Fruit fly (Drosophila melanogaster) whole organism, wandering third instar larva: ENCODE data around the gene CG15533.

Experiments
- Abd-B ChIP-seq: fragments of >200 bp; optimal IDR thresholded peaks from 2 replicates; lab custom pipeline; 2017; ENCODE audit warnings: missing biosample characterization, missing genetic modification characterization
- CG9705 ChIP-seq: fragments of 200-800 bp; sonication (Bioruptor generic); optimal IDR thresholded peaks from 2 replicates; lab custom pipeline; 2018; ENCODE audit warnings: missing biosample characterization, mild to moderate bottlenecking, missing genetic modification characterization
- CrebA ChIP-seq: fragments of 200-800 bp; sonication (Bioruptor generic); optimal IDR thresholded peaks from 2 replicates; lab custom pipeline; 2016; ENCODE audit warnings: missing biosample characterization, mild to moderate bottlenecking, missing genetic modification characterization, borderline replicate concordance
- Dfd ChIP-seq: fragments of >200 bp; optimal IDR thresholded peaks from 2 replicates; lab custom pipeline; 2017; ENCODE audit warnings: missing biosample characterization, missing genetic modification characterization
- Dif ChIP-seq: fragments of 200-275, 200-300 bp; sonication (Bioruptor generic); optimal IDR thresholded peaks from 2 replicates; lab custom pipeline; 2018; ENCODE audit warnings: missing biosample characterization, missing genetic modification characterization; ENCODE audit not compliant: partially characterized antibody
- GATAd ChIP-seq: sonication (Bioruptor generic); optimal IDR thresholded peaks from 2 replicates; lab custom pipeline; 2016; ENCODE audit warnings: missing biosample characterization, missing genetic modification characterization
- HLH106 ChIP-seq: fragments of 200-800 bp; optimal IDR thresholded peaks from 3 replicates; lab custom pipeline; 2019; ENCODE audit warnings: missing biosample characterization, mild to moderate bottlenecking, missing genetic modification characterization, moderate library complexity
- Hnf4 ChIP-seq: fragments of 200-800 bp; sonication (Bioruptor generic); optimal IDR thresholded peaks from 2 replicates; lab custom pipeline; 2016; ENCODE audit warnings: missing biosample characterization, mild to moderate bottlenecking, missing genetic modification characterization
- Hr83 ChIP-seq: fragments of 200-300 bp; sonication (Bioruptor generic); optimal IDR thresholded peaks from 2 replicates; lab custom pipeline; 2016; ENCODE audit warnings: missing biosample characterization, mild to moderate bottlenecking, missing genetic modification characterization, moderate library complexity; ENCODE audit not compliant: poor library complexity, severe bottlenecking
- Jra ChIP-seq: sonication (Bioruptor generic); optimal IDR thresholded peaks from 2 replicates; lab custom pipeline; 2016; ENCODE audit warnings: missing biosample characterization, missing genetic modification characterization
- Mio ChIP-seq: sonication (Bioruptor generic); optimal IDR thresholded peaks from 2 replicates; lab custom pipeline; 2016; ENCODE audit warnings: missing biosample characterization, missing genetic modification characterization
- OdsH ChIP-seq: fragments of 200-800 bp; sonication (Bioruptor generic); optimal IDR thresholded peaks from 2 replicates; lab custom pipeline; 2016; ENCODE audit warnings: missing biosample characterization, mild to moderate bottlenecking, missing genetic modification characterization
- Rel ChIP-seq, 2 experiments: fragments of 200-800 bp; sonication (Bioruptor generic) in 1 of 2; optimal IDR thresholded peaks; 2 replicates in 1 of 2; 3 replicates in 1 of 2; lab custom pipeline; 2016 to 2019; ENCODE audit warnings: mild to moderate bottlenecking in 2 of 2, missing biosample characterization in 2 of 2, missing genetic modification characterization in 2 of 2, moderate library complexity in 1 of 2
- Sp1 ChIP-seq: fragments of 200-800 bp; sonication (Bioruptor generic); optimal IDR thresholded peaks from 3 replicates; lab custom pipeline; 2019; ENCODE audit warnings: missing biosample characterization, mild to moderate bottlenecking, missing genetic modification characterization, moderate library complexity
- Vsx2 ChIP-seq: fragments of 200-300, 225-300 bp; sonication (Bioruptor generic); optimal IDR thresholded peaks from 2 replicates; lab custom pipeline; 2018; ENCODE audit warnings: missing biosample characterization, missing genetic modification characterization; ENCODE audit not compliant: partially characterized antibody
- br ChIP-seq: fragments of 200-800 bp; sonication (Bioruptor generic); optimal IDR thresholded peaks from 2 replicates; lab custom pipeline; 2016; ENCODE audit warnings: missing biosample characterization, missing genetic modification characterization
- brk ChIP-seq: fragments of 200-800 bp; sonication (Bioruptor generic); optimal IDR thresholded peaks from 2 replicates; lab custom pipeline; 2016; ENCODE audit warnings: missing biosample characterization, mild to moderate bottlenecking, missing genetic modification characterization
- dl ChIP-seq, 2 experiments: fragments of 175-275, 200-275 bp in 1 of 2; fragments of 200-275 bp in 1 of 2; sonication (Bioruptor generic); optimal IDR thresholded peaks; lab custom pipeline; 2018; ENCODE audit warnings: mild to moderate bottlenecking in 2 of 2, missing biosample characterization in 2 of 2, missing genetic modification characterization in 2 of 2, moderate library complexity in 2 of 2; ENCODE audit not compliant: partially characterized antibody in 2 of 2, insufficient read depth in 1 of 2
- dmrt93B ChIP-seq: fragments of 200-800 bp; sonication (Bioruptor generic); optimal IDR thresholded peaks from 2 replicates; lab custom pipeline; 2018; ENCODE audit warnings: missing biosample characterization, mild to moderate bottlenecking, missing genetic modification characterization
- dsf ChIP-seq: sonication (Bioruptor generic); optimal IDR thresholded peaks from 2 replicates; lab custom pipeline; 2016; ENCODE audit warnings: missing biosample characterization, missing genetic modification characterization, borderline replicate concordance
- foxo ChIP-seq, 2 experiments: fragments of 200-800 bp; sonication (Bioruptor generic); optimal IDR thresholded peaks; 2 replicates in 1 of 2; 3 replicates in 1 of 2; lab custom pipeline; 2016 to 2017; ENCODE audit warnings: missing biosample characterization in 2 of 2, missing genetic modification characterization in 2 of 2
- fru ChIP-seq: fragments of 200-800 bp; sonication (Bioruptor generic); optimal IDR thresholded peaks from 3 replicates; lab custom pipeline; 2016; ENCODE audit warnings: missing biosample characterization, mild to moderate bottlenecking, missing genetic modification characterization
- h ChIP-seq: fragments of 200-800 bp; sonication (Bioruptor generic); optimal IDR thresholded peaks from 3 replicates; lab custom pipeline; 2016; ENCODE audit warnings: missing biosample characterization, mild to moderate bottlenecking, missing genetic modification characterization
- jim ChIP-seq: fragments of 175-275, 200-325 bp; sonication (Bioruptor generic); optimal IDR thresholded peaks from 2 replicates; lab custom pipeline; 2016; ENCODE audit warnings: missing biosample characterization, mild to moderate bottlenecking, missing genetic modification characterization
- lola ChIP-seq: fragments of >200 bp; optimal IDR thresholded peaks from 2 replicates; lab custom pipeline; 2017; ENCODE audit warnings: missing biosample characterization, missing genetic modification characterization
- pan ChIP-seq: fragments of >200 bp; optimal IDR thresholded peaks from 2 replicates; lab custom pipeline; 2017
- psq ChIP-seq: fragments of 200-800 bp; sonication (Bioruptor generic); optimal IDR thresholded peaks from 3 replicates; lab custom pipeline; 2017; ENCODE audit warnings: missing biosample characterization, mild to moderate bottlenecking, missing genetic modification characterization, moderate library complexity
- rgr ChIP-seq: fragments of 200-800 bp; sonication (Bioruptor generic); optimal IDR thresholded peaks from 3 replicates; lab custom pipeline; 2016; ENCODE audit warnings: missing biosample characterization, mild to moderate bottlenecking, missing genetic modification characterization
- sage ChIP-seq: fragments of 200-800 bp; sonication (Bioruptor generic); optimal IDR thresholded peaks from 2 replicates; lab custom pipeline; 2016; ENCODE audit warnings: missing biosample characterization, mild to moderate bottlenecking, missing genetic modification characterization
- sv ChIP-seq: fragments of 200-800 bp; sonication (Bioruptor generic); optimal IDR thresholded peaks from 3 replicates; lab custom pipeline; 2016; ENCODE audit warnings: missing biosample characterization, missing genetic modification characterization
- tai ChIP-seq: sonication (Bioruptor generic); optimal IDR thresholded peaks from 2 replicates; lab custom pipeline; 2016; ENCODE audit warnings: missing biosample characterization, missing genetic modification characterization
- usp ChIP-seq: fragments of >200 bp; optimal IDR thresholded peaks from 2 replicates; lab custom pipeline; 2017; ENCODE audit warnings: missing biosample characterization, missing genetic modification characterization
- woc ChIP-seq: sonication (Bioruptor generic); optimal IDR thresholded peaks from 2 replicates; lab custom pipeline; 2016; ENCODE audit warnings: missing biosample characterization, mild to moderate bottlenecking, missing genetic modification characterization

The CG15533 gene

dm6 chr3R:30470690-30471089 is 42.1 kb downstream of the CG15533 start:
- no peak for TF ChIP-seq Vsx2
- TF ChIP-seq dl (GFP tag; optimal IDR thresholded peaks at IDR 0.05; lab: Kevin White, UChicago; ENCODE audit: insufficient read depth in 1 of 2, partially characterized antibody in 2 of 2): no peak
- no peak for TF ChIP-seq foxo (GFP tag; optimal IDR thresholded peaks at IDR 0.05; lab: Kevin White, UChicago)
- no peak for TF ChIP-seq Jra (GFP tag; lab: Kevin White, UChicago)
- no peak for TF ChIP-seq h
- TF ChIP-seq lola (GFP tag; lab: Kevin White, UChicago): no peak
- no peak for TF ChIP-seq Hnf4 (GFP tag; lab: Kevin White, UChicago)
- no peak for TF ChIP-seq OdsH (GFP tag; lab: Kevin White, UChicago)
- TF ChIP-seq psq (GFP tag; lab: Kevin White, UChicago): no peak
- no peak for TF ChIP-seq br
- TF ChIP-seq jim (GFP tag; lab: Kevin White, UChicago): no peak
- no peak for TF ChIP-seq Dfd (GFP tag; lab: Kevin White, UChicago)
- no peak for TF ChIP-seq CG9705 (GFP tag; lab: Kevin White, UChicago)
- no peak for TF ChIP-seq CrebA (GFP tag; lab: Kevin White, UChicago)

- no peak for TF ChIP-seq Mio (GFP tag; lab: Kevin White, UChicago)
Measured at dm6 chr3R:30472331-30472730, 43.7 kb downstream of the CG15533 start.

dm6 chr3R:30474667-30475213 is 46.1 kb downstream of the CG15533 start:
- TF ChIP-seq tai (GFP tag; lab: Kevin White, UChicago) (no peak), rgr (GFP tag; lab: Kevin White, UChicago) (no peak), psq (GFP tag; lab: Kevin White, UChicago) (no peak), foxo (GFP tag; optimal IDR thresholded peaks at IDR 0.05; lab: Kevin White, UChicago) (no peak), Dif (no peak), HLH106 (no peak), usp (GFP tag; lab: Kevin White, UChicago) (no peak), Hr83 (GFP tag; lab: Kevin White, UChicago) (no peak), woc (GFP tag; lab: Kevin White, UChicago) (no peak), CrebA (GFP tag; lab: Kevin White, UChicago) (no peak), pan (lab: Kevin White, UChicago) (no peak), dl (GFP tag; optimal IDR thresholded peaks at IDR 0.05; lab: Kevin White, UChicago; ENCODE audit: insufficient read depth in 1 of 2, partially characterized antibody in 2 of 2) (no peak), dsf (GFP tag; lab: Kevin White, UChicago) (no peak), Rel (GFP tag; optimal IDR thresholded peaks at IDR 0.05; lab: Kevin White, UChicago) (no peak), Rel (tag; optimal IDR thresholded peaks at IDR 0.05; lab: Kevin White, UChicago) (no peak), Sp1 (GFP tag; lab: Kevin White, UChicago) (no peak), GATAd (GFP tag; lab: Kevin White, UChicago) (no peak), sage (GFP tag; lab: Kevin White, UChicago) (no peak), br (no peak), brk (GFP tag; lab: Kevin White, UChicago) (no peak), h (no peak)
- TF ChIP-seq, all 38 proteins: peak for 0

- TF ChIP-seq CG9705 (GFP tag; lab: Kevin White, UChicago): no peak
- no peak for TF ChIP-seq OdsH (GFP tag; lab: Kevin White, UChicago)
- TF ChIP-seq dl (GFP tag; optimal IDR thresholded peaks at IDR 0.05; lab: Kevin White, UChicago; ENCODE audit: insufficient read depth in 1 of 2, partially characterized antibody in 2 of 2): no peak
- TF ChIP-seq Jra (GFP tag; lab: Kevin White, UChicago): no peak
- no peak for TF ChIP-seq fru (GFP tag; lab: Kevin White, UChicago)
- TF ChIP-seq HLH106: no peak
Measured at dm6 chr3R:30475910-30476309, 47.3 kb downstream of the CG15533 start.

dm6 chr3R:30476367-30476766 is 47.7 kb downstream of the CG15533 start, which contains the start of gene spdo:
Gene spdo, plus strand, starts transcription at chr3R:30476684.
- no peak for TF ChIP-seq Mio (GFP tag; lab: Kevin White, UChicago)
- no peak for TF ChIP-seq sv (GFP tag; lab: Kevin White, UChicago)
- TF ChIP-seq HLH106: no peak
- TF ChIP-seq br: no peak
- no peak for TF ChIP-seq Abd-B (GFP tag; lab: Kevin White, UChicago)
- TF ChIP-seq h: no peak
- no peak for TF ChIP-seq GATAd (GFP tag; lab: Kevin White, UChicago)
- TF ChIP-seq Hnf4 (GFP tag; lab: Kevin White, UChicago): no peak
- TF ChIP-seq usp (GFP tag; lab: Kevin White, UChicago): no peak
- no peak for TF ChIP-seq dmrt93B (GFP tag; lab: Kevin White, UChicago)
- TF ChIP-seq Hr83 (GFP tag; lab: Kevin White, UChicago): no peak
- no peak for TF ChIP-seq tai (GFP tag; lab: Kevin White, UChicago)
- no peak for TF ChIP-seq pan (lab: Kevin White, UChicago)
- no peak for TF ChIP-seq psq (GFP tag; lab: Kevin White, UChicago)
- TF ChIP-seq OdsH (GFP tag; lab: Kevin White, UChicago): no peak
- TF ChIP-seq woc (GFP tag; lab: Kevin White, UChicago): no peak
- TF ChIP-seq dsf (GFP tag; lab: Kevin White, UChicago): no peak
